Fruit fly (Drosophila melanogaster) whole organism, embryonic: ENCODE data around the gene Pstk.
A peak's percentile ranks its signal among the peaks of the same experiment; 100 is the strongest.

Experiments
- B-H2 ChIP-seq: fragments of 200-800 bp; sonication (Bioruptor generic); optimal IDR thresholded peaks from 2 replicates; lab custom pipeline; 2018; ENCODE audit warnings: missing biosample characterization, mild to moderate bottlenecking, missing genetic modification characterization
- Bgb ChIP-seq: fragments of 200-800 bp; sonication (Bioruptor generic); IDR thresholded peaks from 2 replicates; pipeline ENCODE4 v1.3.6; 2022; ENCODE audit warnings: missing biosample characterization, missing genetic modification characterization; ENCODE audit not compliant: partially characterized antibody
- C15 ChIP-seq: fragments of 200-800 bp; sonication (Bioruptor generic); IDR thresholded peaks from 3 replicates; pipeline ENCODE4 v1.3.6; 2022; ENCODE audit warnings: missing biosample characterization, missing genetic modification characterization
- CG10959 ChIP-seq: fragments of 200-800 bp; sonication (Bioruptor generic); IDR thresholded peaks from 2 replicates; pipeline ENCODE4 v1.3.6; 2022; ENCODE audit warnings: missing biosample characterization, missing genetic modification characterization
- CG12744 ChIP-seq: fragments of 200-800 bp; sonication (Bioruptor generic); optimal IDR thresholded peaks from 2 replicates; lab custom pipeline; 2016; ENCODE audit warnings: missing biosample characterization, missing genetic modification characterization
- CG15601 ChIP-seq: fragments of 200-800 bp; sonication (Bioruptor generic); optimal IDR thresholded peaks from 3 replicates; lab custom pipeline; 2019; ENCODE audit warnings: missing biosample characterization, mild to moderate bottlenecking, missing genetic modification characterization, moderate library complexity
- CG17359 ChIP-seq: fragments of 200-800 bp; sonication (Bioruptor generic); optimal IDR thresholded peaks from 3 replicates; lab custom pipeline; 2018; ENCODE audit warnings: missing biosample characterization, mild to moderate bottlenecking, missing genetic modification characterization, moderate library complexity
- CG17829 ChIP-seq: fragments of 200-800 bp; optimal IDR thresholded peaks from 2 replicates; lab custom pipeline; 2019; ENCODE audit warnings: missing biosample characterization, mild to moderate bottlenecking, missing genetic modification characterization, moderate library complexity
- CG17912 ChIP-seq: fragments of 200-800 bp; sonication (Bioruptor generic); optimal IDR thresholded peaks from 2 replicates; lab custom pipeline; 2018; ENCODE audit warnings: missing biosample characterization, mild to moderate bottlenecking, missing genetic modification characterization
- CG32767 ChIP-seq: fragments of 200-800 bp; sonication (Bioruptor generic); IDR thresholded peaks from 2 replicates; pipeline ENCODE4 v1.3.6; 2022; ENCODE audit warnings: missing biosample characterization, missing genetic modification characterization
- CG33213 ChIP-seq: fragments of 200-800 bp; sonication (Bioruptor generic); optimal IDR thresholded peaks from 3 replicates; lab custom pipeline; 2016; ENCODE audit warnings: missing biosample characterization, missing genetic modification characterization
- CG34422 ChIP-seq: fragments of 200-800 bp; sonication (Bioruptor generic); IDR thresholded peaks from 3 replicates; pipeline ENCODE4 v1.3.6; 2022; ENCODE audit warnings: missing biosample characterization, missing genetic modification characterization
- CG3726 ChIP-seq: fragments of 200-800 bp; sonication (Bioruptor generic); IDR thresholded peaks from 3 replicates; pipeline ENCODE4, ENCODE4 v1.3.6; 2022; ENCODE audit warnings: missing biosample characterization, missing genetic modification characterization
- CG6791 ChIP-seq: fragments of 200-800 bp; sonication (Bioruptor generic); IDR thresholded peaks from 3 replicates; pipeline ENCODE4 v1.3.6; 2022; ENCODE audit warnings: missing biosample characterization, missing genetic modification characterization; ENCODE audit not compliant: partially characterized antibody
- CG6813 ChIP-seq: fragments of 200-800 bp; sonication (Bioruptor generic); optimal IDR thresholded peaks from 2 replicates; lab custom pipeline; 2017; ENCODE audit warnings: missing biosample characterization, missing genetic modification characterization, mild to moderate bottlenecking, moderate library complexity, missing genetic modification reagents
- CG8388 ChIP-seq: fragments of 200-800 bp; sonication (Bioruptor generic); optimal IDR thresholded peaks from 2 replicates; lab custom pipeline; 2019; ENCODE audit warnings: missing biosample characterization, mild to moderate bottlenecking, missing genetic modification characterization, moderate library complexity
- CG9215 ChIP-seq: fragments of 200-800 bp; sonication (Bioruptor generic); IDR thresholded peaks from 2 replicates; pipeline ENCODE4 v1.3.6; 2022; ENCODE audit warnings: missing biosample characterization, missing genetic modification characterization
- CG9727 ChIP-seq: fragments of 200-800 bp; sonication (Bioruptor generic); optimal IDR thresholded peaks from 3 replicates; lab custom pipeline; 2017; ENCODE audit warnings: missing biosample characterization, mild to moderate bottlenecking, missing genetic modification characterization
- CG9876 ChIP-seq: fragments of 200-800 bp; sonication (Bioruptor generic); optimal IDR thresholded peaks from 2 replicates; lab custom pipeline; 2016; ENCODE audit warnings: missing biosample characterization, missing genetic modification characterization
- Dad ChIP-seq: fragments of 200-800 bp; sonication (Bioruptor generic); optimal IDR thresholded peaks from 3 replicates; lab custom pipeline; 2016; ENCODE audit warnings: missing biosample characterization, missing genetic modification characterization
- Dip3 ChIP-seq: fragments of 200-800 bp; sonication (Bioruptor generic); optimal IDR thresholded peaks from 3 replicates; lab custom pipeline; 2016; ENCODE audit warnings: missing biosample characterization, missing genetic modification characterization
- E2f1 ChIP-seq: fragments of 200-800 bp; sonication (Bioruptor generic); IDR thresholded peaks from 2 replicates; pipeline ENCODE4 v1.3.6; 2022; ENCODE audit warnings: missing biosample characterization, missing genetic modification characterization
- Gug ChIP-seq: fragments of 200-800 bp; sonication (Bioruptor generic); IDR thresholded peaks from 4 replicates; pipeline ENCODE4 v1.3.6; 2022; ENCODE audit warnings: missing biosample characterization, missing genetic modification characterization
- HLH3B ChIP-seq: fragments of 200-800 bp; sonication (Bioruptor generic); IDR thresholded peaks from 2 replicates; pipeline ENCODE4 v1.3.6; 2022; ENCODE audit warnings: missing biosample characterization, missing genetic modification characterization
- HLHmδ ChIP-seq: fragments of 200-800 bp; sonication (Bioruptor generic); optimal IDR thresholded peaks from 2 replicates; lab custom pipeline; 2018; ENCODE audit warnings: missing biosample characterization, mild to moderate bottlenecking, missing genetic modification characterization, moderate library complexity
- HmgZ ChIP-seq: fragments of 200-800 bp; sonication (Bioruptor generic); optimal IDR thresholded peaks from 2 replicates; lab custom pipeline; 2018; ENCODE audit warnings: missing biosample characterization, mild to moderate bottlenecking, missing genetic modification characterization
- Lhr ChIP-seq: fragments of 200-800 bp; sonication (Bioruptor generic); optimal IDR thresholded peaks from 3 replicates; lab custom pipeline; 2017; ENCODE audit warnings: mild to moderate bottlenecking, missing biosample characterization, missing genetic modification reagents, missing genetic modification characterization
- Meics ChIP-seq: fragments of 200-800 bp; sonication (Bioruptor generic); optimal IDR thresholded peaks from 2 replicates; lab custom pipeline; 2017; ENCODE audit warnings: missing biosample characterization, mild to moderate bottlenecking, missing genetic modification characterization
- NfI ChIP-seq: fragments of 200-800 bp; sonication (Bioruptor generic); optimal IDR thresholded peaks from 3 replicates; lab custom pipeline; 2018; ENCODE audit warnings: missing biosample characterization, mild to moderate bottlenecking, missing genetic modification characterization, moderate library complexity
- Oli ChIP-seq: fragments of 200-800 bp; sonication (Bioruptor generic); optimal IDR thresholded peaks from 2 replicates; lab custom pipeline; 2018; ENCODE audit warnings: missing biosample characterization, mild to moderate bottlenecking, missing genetic modification characterization, moderate library complexity
- Ptx1 ChIP-seq: fragments of 200-800 bp; sonication (Bioruptor generic); IDR thresholded peaks from 2 replicates; pipeline ENCODE4 v1.3.6; 2022; ENCODE audit warnings: missing biosample characterization, missing genetic modification characterization
- ab ChIP-seq: fragments of 200-800 bp; sonication (Bioruptor generic); optimal IDR thresholded peaks from 2 replicates; lab custom pipeline; 2016; ENCODE audit warnings: missing biosample characterization, missing genetic modification characterization
- bigmax ChIP-seq: fragments of 200-800 bp; sonication (Bioruptor generic); optimal IDR thresholded peaks from 2 replicates; lab custom pipeline; 2018; ENCODE audit warnings: missing biosample characterization, mild to moderate bottlenecking, missing genetic modification characterization
- cato ChIP-seq: fragments of 200-800 bp; sonication (Bioruptor generic); optimal IDR thresholded peaks from 2 replicates; lab custom pipeline; 2016; ENCODE audit warnings: missing biosample characterization, missing genetic modification characterization, borderline replicate concordance
- croc ChIP-seq: fragments of 200-800 bp; sonication (Bioruptor generic); conservative IDR thresholded peaks from 3 replicates; pipeline ENCODE4 v1.3.6; 2022; ENCODE audit warnings: missing biosample characterization, missing genetic modification characterization
- dimm ChIP-seq: fragments of 200-800 bp; sonication (Bioruptor generic); IDR thresholded peaks from 2 replicates; pipeline ENCODE4 v1.3.6; 2022; ENCODE audit warnings: missing biosample characterization, missing genetic modification characterization
- ewg ChIP-seq: fragments of 200-800 bp; sonication (Bioruptor generic); optimal IDR thresholded peaks from 3 replicates; lab custom pipeline; 2017; ENCODE audit warnings: mild to moderate bottlenecking, missing biosample characterization, missing genetic modification reagents, missing genetic modification characterization
- gcm2 ChIP-seq: fragments of 200-800 bp; sonication (Bioruptor generic); optimal IDR thresholded peaks from 2 replicates; lab custom pipeline; 2016; ENCODE audit warnings: missing biosample characterization, missing genetic modification characterization
- hth ChIP-seq: fragments of >200 bp; optimal IDR thresholded peaks from 2 replicates; lab custom pipeline; 2017; ENCODE audit warnings: inconsistent platforms
- kay ChIP-seq: fragments of 200-800 bp; sonication (Bioruptor generic); optimal IDR thresholded peaks from 2 replicates; lab custom pipeline; 2016; ENCODE audit warnings: missing biosample characterization, missing genetic modification characterization
- kni ChIP-seq: fragments of 200-800 bp; sonication (Bioruptor generic); optimal IDR thresholded peaks from 3 replicates; lab custom pipeline; 2017; ENCODE audit warnings: mild to moderate bottlenecking, missing biosample characterization, missing genetic modification reagents, missing genetic modification characterization
- lmd ChIP-seq: fragments of 200-800 bp; sonication (Bioruptor generic); IDR thresholded peaks from 2 replicates; pipeline ENCODE4 v1.3.6; 2022; ENCODE audit warnings: missing biosample characterization, missing genetic modification characterization
- mirr ChIP-seq: fragments of 200-800 bp; sonication (Bioruptor generic); optimal IDR thresholded peaks from 3 replicates; lab custom pipeline; 2018; ENCODE audit warnings: missing biosample characterization, mild to moderate bottlenecking, missing genetic modification characterization
- oc ChIP-seq: fragments of 200-800 bp; sonication (Bioruptor generic); optimal IDR thresholded peaks from 2 replicates; lab custom pipeline; 2018; ENCODE audit warnings: missing biosample characterization, mild to moderate bottlenecking, missing genetic modification characterization, moderate library complexity
- org-1 ChIP-seq: fragments of 200-800 bp; sonication (Bioruptor generic); optimal IDR thresholded peaks from 2 replicates; lab custom pipeline; 2017; ENCODE audit warnings: missing biosample characterization, missing genetic modification characterization
- otp ChIP-seq: fragments of 200-800 bp; sonication (Bioruptor generic); IDR thresholded peaks from 3 replicates; pipeline ENCODE4, ENCODE4 v1.3.6; 2022; ENCODE audit warnings: missing biosample characterization, missing genetic modification characterization
- p53 ChIP-seq: fragments of 200-800 bp; sonication (Bioruptor generic); optimal IDR thresholded peaks from 2 replicates; lab custom pipeline; 2016; ENCODE audit warnings: missing biosample characterization, missing genetic modification characterization
- phol ChIP-seq: fragments of 200-800 bp; sonication (Bioruptor generic); optimal IDR thresholded peaks from 3 replicates; lab custom pipeline; 2018; ENCODE audit warnings: missing biosample characterization, mild to moderate bottlenecking, missing genetic modification characterization, moderate library complexity
- pum ChIP-seq: fragments of 200-800 bp; sonication (Bioruptor generic); optimal IDR thresholded peaks from 2 replicates; lab custom pipeline; 2016; ENCODE audit warnings: missing biosample characterization, missing genetic modification characterization
- wor ChIP-seq: fragments of 200-800 bp; sonication (Bioruptor generic); IDR thresholded peaks from 2 replicates; pipeline ENCODE4 v1.3.6; 2022; ENCODE audit warnings: missing biosample characterization, missing genetic modification characterization
- z ChIP-seq: fragments of 200-800 bp; sonication (Bioruptor generic); IDR thresholded peaks from 3 replicates; pipeline ENCODE4 v1.3.6; 2022; ENCODE audit warnings: missing biosample characterization, missing genetic modification characterization

The Pstk gene

DNA sequence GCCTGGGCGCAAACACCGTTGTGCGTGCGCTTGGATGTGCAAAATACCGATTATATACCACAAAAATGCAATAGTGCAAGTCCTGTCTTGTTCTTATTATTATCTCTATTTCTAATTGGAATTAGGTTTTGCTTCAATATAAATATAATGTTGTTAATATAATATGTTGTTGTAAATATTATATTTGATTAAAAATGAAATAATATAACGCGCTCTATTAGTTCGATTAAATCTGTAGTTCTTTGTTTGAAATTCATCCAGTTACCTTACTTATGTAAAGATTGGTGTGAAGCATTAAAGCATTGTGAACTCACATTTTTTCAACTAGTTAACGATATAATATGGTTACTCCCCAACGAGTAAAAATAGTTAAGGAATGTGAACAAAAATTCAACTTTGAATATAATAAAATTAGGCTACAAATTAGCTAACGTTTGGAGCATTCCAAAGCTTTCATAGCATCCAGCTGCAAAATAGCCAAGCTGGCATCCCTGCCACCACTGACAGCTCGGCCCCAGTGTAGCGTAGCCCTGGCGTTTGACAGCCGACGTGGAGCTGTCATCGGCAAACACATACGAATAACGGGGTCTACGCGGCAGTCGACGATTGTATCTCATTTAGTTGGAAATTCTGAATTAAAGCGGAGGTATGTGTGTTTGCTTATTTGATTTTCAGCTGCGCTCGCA, 24.6 kb upstream of the Pstk start, which contains the start of the genes CG12237 and Sec61gamma (continued):
- TF ChIP-seq CG6813 (GFP tag; lab: Kevin White, UChicago) (no peak), p53 (peak; percentile 44), phol (tag; lab: Kevin White, UChicago) (peak; percentile 33), wor (GFP tag; lab: Robert Waterston, UW) (no peak), otp (no peak), Gug (GFP tag; lab: Robert Waterston, UW) (no peak), dimm (GFP tag; lab: Robert Waterston, UW) (no peak), Dip3 (GFP tag; lab: Kevin White, UChicago) (no peak), HLH3B (GFP tag; lab: Robert Waterston, UW) (no peak), CG9215 (peak; percentile 29), C15 (GFP tag; lab: Robert Waterston, UW) (no peak), gcm2 (GFP tag; lab: Kevin White, UChicago) (no peak), CG17912 (GFP tag; lab: Kevin White, UChicago) (no peak), CG12744 (GFP tag; lab: Kevin White, UChicago) (no peak), hth (lab: Kevin White, UChicago) (no peak), croc (no peak), pum (no peak), CG17359 (tag; lab: Kevin White, UChicago) (peak; percentile 26), HmgZ (tag; lab: Kevin White, UChicago) (peak; percentile 75), bigmax (GFP tag; lab: Kevin White, UChicago) (no peak), Dad (GFP tag; lab: Kevin White, UChicago) (peak; percentile 24), B-H2 (GFP tag; lab: Kevin White, UChicago) (peak; percentile 44), oc (tag; lab: Kevin White, UChicago) (no peak), CG3726 (no peak), CG8388 (GFP tag; lab: Kevin White, UChicago) (no peak), org-1 (GFP tag; lab: Kevin White, UChicago) (no peak), CG10959 (GFP tag; lab: Robert Waterston, UW) (no peak), kay (GFP tag; lab: Kevin White, UChicago) (no peak), CG6791 (GFP tag; lab: Robert Waterston, UW) (0 out of 3 replicates have a peak, but pooled peaks have one; percentile 22), Bgb (GFP tag; lab: Robert Waterston, UW) (peak; percentile 30; the same call in 1 of the 2 replicates), HLHmδ (GFP tag; lab: Kevin White, UChicago) (peak; percentile 85), CG9727 (GFP tag; lab: Kevin White, UChicago) (peak; percentile 25), ewg (GFP tag; lab: Kevin White, UChicago) (peak; percentile 11), Oli (tag; lab: Kevin White, UChicago) (no peak), kni (GFP tag; lab: Kevin White, UChicago) (no peak), CG17829 (peak; percentile 49), CG9876 (GFP tag; lab: Kevin White, UChicago) (no peak), z (GFP tag; lab: Robert Waterston, UW) (no peak), lmd (no peak; the same call in 1 of the 2 replicates), Ptx1 (GFP tag; lab: Robert Waterston, UW) (no peak), E2f1 (no peak), CG34422 (peak; percentile 72; the same call in 1 of the 3 replicates), CG15601 (peak; percentile 24), CG33213 (GFP tag; lab: Kevin White, UChicago) (peak; percentile 39), Meics (peak; percentile 49), Lhr (GFP tag; lab: Kevin White, UChicago) (no peak), mirr (GFP tag; lab: Kevin White, UChicago) (peak; percentile 26), cato (GFP tag; lab: Kevin White, UChicago) (no peak), ab (GFP tag; lab: Kevin White, UChicago) (no peak), CG32767 (GFP tag; lab: Robert Waterston, UW) (no peak), NfI (GFP tag; lab: Kevin White, UChicago) (peak; percentile 11)
